Fruit fly (Drosophila melanogaster): Measurements from ENCODE around the gene CG33267.

- TF ChIP-seq CG34367 (tag; optimal IDR thresholded peaks at IDR 0.05): no peak
- no peak for TF ChIP-seq D1 (tag; optimal IDR thresholded peaks at IDR 0.05)
- no peak for TF ChIP-seq CG17806 (tag; optimal IDR thresholded peaks at IDR 0.05)
Observed at dm6 chr3L:11599965-11600420, 35.7 kb downstream of the CG33267 start, which contains the start of the genes CG14137 and CG46394.
